Fruit fly (Drosophila melanogaster) whole organism, adult: Measurements from ENCODE around the gene MESR3.

Experiments
- CG11617 ChIP-seq: fragments of 200-800 bp; sonication (Bioruptor generic); optimal IDR thresholded peaks from 2 replicates; lab custom pipeline; 2017; ENCODE audit warnings: mild to moderate bottlenecking, missing biosample characterization, missing genetic modification reagents, missing genetic modification characterization
- CG7045 ChIP-seq: fragments of 200-800 bp; sonication (Bioruptor generic); optimal IDR thresholded peaks from 2 replicates; lab custom pipeline; 2017; ENCODE audit warnings: missing biosample characterization, mild to moderate bottlenecking, missing genetic modification characterization
- CG7101 ChIP-seq: fragments of 200-800 bp; sonication (Bioruptor generic); optimal IDR thresholded peaks from 2 replicates; lab custom pipeline; 2018; ENCODE audit warnings: missing biosample characterization, mild to moderate bottlenecking, missing genetic modification characterization, moderate library complexity
- Clk ChIP-seq: fragments of 200-800 bp; sonication (Bioruptor generic); optimal IDR thresholded peaks from 2 replicates; lab custom pipeline; 2017; ENCODE audit warnings: missing biosample characterization, missing genetic modification characterization
- Hr96 ChIP-seq: fragments of 200-800 bp; sonication (Bioruptor generic); optimal IDR thresholded peaks from 2 replicates; lab custom pipeline; 2016; ENCODE audit warnings: missing biosample characterization, missing genetic modification characterization
- Mnt ChIP-seq: fragments of 200-800 bp; sonication (Bioruptor generic); optimal IDR thresholded peaks from 2 replicates; lab custom pipeline; 2016; ENCODE audit warnings: missing biosample characterization, mild to moderate bottlenecking, missing genetic modification characterization
- bab1 ChIP-seq: fragments of 200-800 bp; sonication (Bioruptor generic); optimal IDR thresholded peaks from 3 replicates; lab custom pipeline; 2019; ENCODE audit warnings: missing biosample characterization, mild to moderate bottlenecking, missing genetic modification characterization, moderate library complexity
- kay ChIP-seq: fragments of 200-800 bp; sonication (Bioruptor generic); peaks from one replicate; lab custom pipeline; 2016; ENCODE audit warnings: missing biosample characterization, missing genetic modification characterization, borderline replicate concordance
- pad ChIP-seq: fragments of 200-800 bp; sonication (Bioruptor generic); optimal IDR thresholded peaks from 3 replicates; lab custom pipeline; 2017; ENCODE audit warnings: missing biosample characterization, missing genetic modification characterization, mild to moderate bottlenecking, moderate library complexity, missing genetic modification reagents
- tj ChIP-seq: fragments of 200-800 bp; sonication (Bioruptor generic); optimal IDR thresholded peaks from 3 replicates; lab custom pipeline; 2017; ENCODE audit warnings: missing biosample characterization, mild to moderate bottlenecking, missing genetic modification characterization, moderate library complexity

DNA sequence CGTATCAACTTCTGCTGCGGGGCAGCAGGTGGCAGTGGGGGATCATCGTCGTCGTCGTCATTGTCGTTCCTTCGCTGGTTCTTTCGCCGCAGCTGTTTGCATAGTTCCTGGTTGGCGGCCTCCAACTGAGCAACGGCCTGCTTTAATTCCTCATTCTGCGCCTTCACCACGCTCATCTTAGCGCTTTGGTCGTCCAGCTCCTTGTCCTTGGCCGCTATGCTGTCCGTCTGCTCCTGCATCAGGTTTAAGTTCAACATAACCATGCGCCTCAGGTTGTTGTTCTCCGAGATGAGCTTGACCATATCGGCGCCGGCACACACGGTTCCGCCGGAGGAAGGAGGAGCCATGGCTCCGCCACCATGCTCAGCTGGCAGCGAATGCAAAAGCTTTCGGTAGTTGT, 70.8 kb downstream of the MESR3 start:
- TF ChIP-seq CG7101 (tag; lab: Kevin White, UChicago): no peak
- no peak for TF ChIP-seq Mnt (GFP tag; lab: Kevin White, UChicago)
- no peak for TF ChIP-seq kay (GFP tag; lab: Kevin White, UChicago)
- TF ChIP-seq CG7045 (GFP tag; lab: Kevin White, UChicago): no peak
- no peak for TF ChIP-seq CG11617
- no peak for TF ChIP-seq tj (GFP tag; lab: Kevin White, UChicago)
- no peak for TF ChIP-seq bab1 (GFP tag; lab: Kevin White, UChicago)
- no peak for TF ChIP-seq Hr96 (GFP tag; lab: Kevin White, UChicago)
- TF ChIP-seq Clk: no peak
- TF ChIP-seq pad (GFP tag; lab: Kevin White, UChicago): no peak
